Worm (Caenorhabditis elegans) whole organism, midembryonic: ENCODE measurements around the gene Y41D4A.3.
A peak's percentile ranks its signal among the peaks of the same experiment; 100 is the strongest.

Experiments
- T22C8.4 ChIP-seq: fragments of 200-800 bp; sonication (Bioruptor generic); IDR thresholded peaks from 2 replicates; pipeline ENCODE4 v1.3.6; 2022; ENCODE audit warnings: missing genetic modification characterization, missing compliant biosample characterization
- flt-1 ChIP-seq: fragments of 200-800 bp; sonication (Bioruptor generic); IDR thresholded peaks from 2 replicates; pipeline ENCODE4 v1.3.6; 2022; ENCODE audit warnings: missing genetic modification characterization, missing compliant biosample characterization
- ref-1 ChIP-seq: fragments of 200-800 bp; sonication (Bioruptor generic); conservative IDR thresholded peaks from 2 replicates; pipeline ENCODE4 v1.3.6; 2022; ENCODE audit warnings: missing genetic modification reagents, missing genetic modification characterization, missing compliant biosample characterization
- tab-1 ChIP-seq: fragments of 200-800 bp; sonication (Bioruptor generic); IDR thresholded peaks from 2 replicates; pipeline ENCODE4 v1.3.6; 2022; ENCODE audit warnings: missing genetic modification characterization, missing compliant biosample characterization
- ztf-23 ChIP-seq: fragments of 200-800 bp; sonication (Bioruptor generic); IDR thresholded peaks from 2 replicates; pipeline ENCODE4 v1.3.6; 2022; ENCODE audit warnings: missing genetic modification reagents, missing genetic modification characterization, missing compliant biosample characterization

- no peak for TF ChIP-seq flt-1 (GFP tag; lab: Robert Waterston, UW)
- TF ChIP-seq T22C8.4 (GFP tag; lab: Robert Waterston, UW), result peak; percentile 64
- TF ChIP-seq ref-1 (GFP tag; lab: Robert Waterston, UW), result no peak
- TF ChIP-seq tab-1 (GFP tag; lab: Robert Waterston, UW), result no peak
- no peak for TF ChIP-seq ztf-23 (GFP tag; lab: Robert Waterston, UW)
Observed at ce11 chrIV:1751243-1751642, 2.3 kb upstream of the Y41D4A.3 start.
